Worm (Caenorhabditis elegans) whole organism, L1 larva: ENCODE data around the gene K08B12.1.

Source experiments
- fkh-10 ChIP-seq: sonication (generic microtip); optimal IDR thresholded peaks from 2 replicates; lab custom pipeline; 2017; ENCODE audit warnings: missing biosample characterization, missing genetic modification reagents, missing genetic modification characterization
- lin-39 ChIP-seq: fragments of 150-350 bp; optimal IDR thresholded peaks from 2 replicates; lab custom pipeline; 2014; ENCODE audit warnings: missing biosample characterization, missing genetic modification reagents, missing genetic modification characterization
- pax-3 ChIP-seq: fragments of 200-800 bp; sonication (Bioruptor generic); optimal IDR thresholded peaks from 2 replicates; lab custom pipeline; 2018; ENCODE audit warnings: mild to moderate bottlenecking, missing genetic modification characterization, moderate library complexity, missing compliant biosample characterization
- unc-62 ChIP-seq: fragments of 150-350 bp; optimal IDR thresholded peaks from 2 replicates; lab custom pipeline; 2014; ENCODE audit warnings: missing biosample characterization, missing genetic modification reagents, missing genetic modification characterization

DNA sequence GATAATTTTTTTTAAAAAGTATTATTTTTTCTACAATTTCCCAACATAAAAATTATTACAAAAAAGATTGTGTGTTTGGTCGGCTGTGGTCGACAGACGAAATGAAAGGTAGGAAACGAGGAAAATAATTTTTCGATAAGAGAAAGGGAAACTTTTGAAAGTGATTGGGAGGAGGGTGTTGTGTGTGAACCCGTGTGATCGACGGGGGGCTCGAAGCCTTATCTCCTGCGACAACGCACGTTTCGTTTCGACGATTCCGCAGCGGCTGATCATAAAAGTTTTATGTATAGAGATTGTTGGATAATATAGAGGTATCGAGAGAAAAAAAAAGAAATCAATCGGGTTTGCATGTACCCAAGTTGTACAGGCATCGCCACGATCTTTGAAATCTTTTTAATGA lies 15.9 kb upstream of the K08B12.1 start:
- TF ChIP-seq fkh-10 (GFP tag; lab: Kevin White, UChicago) (no peak), lin-39 (tag; lab: Kevin White, UChicago) (no peak), pax-3 (tag; lab: Kevin White, UChicago) (no peak), unc-62 (GFP tag; lab: Kevin White, UChicago) (no peak)
